Fruit fly (Drosophila melanogaster): ENCODE measurements around the gene bchs.

The bchs gene

dm6 chr2L:5944305-5945282, 37.6 kb downstream of the bchs start (continued):
- TF ChIP-seq pan (optimal IDR thresholded peaks at IDR 0.05) (no peak), pan (GFP tag; optimal IDR thresholded peaks at IDR 0.05 in 1 of 2, IDR thresholded peaks at IDR 0.05 in 1 of 2) (no peak), crol (GFP tag; IDR thresholded peaks at IDR 0.05) (peak; percentile 56; the same call in 1 of the 2 replicates), psq (GFP tag; optimal IDR thresholded peaks at IDR 0.05) (no peak), NC2α (GFP tag; optimal IDR thresholded peaks at IDR 0.05) (peak; percentile 50), Dek (tag; optimal IDR thresholded peaks at IDR 0.05) (no peak), CG8359 (GFP tag; optimal IDR thresholded peaks at IDR 0.05; ENCODE audit: borderline replicate concordance) (no peak), CG6654 (GFP tag; optimal IDR thresholded peaks at IDR 0.05) (no peak), CG33213 (GFP tag; optimal IDR thresholded peaks at IDR 0.05) (no peak), nerfin-2 (GFP tag; IDR thresholded peaks at IDR 0.05; ENCODE audit: partially characterized antibody) (no peak), shn (GFP tag; optimal IDR thresholded peaks at IDR 0.05) (peak; percentile 13), ham (GFP tag; IDR thresholded peaks at IDR 0.05) (no peak), lmd (GFP tag; IDR thresholded peaks at IDR 0.05) (0 out of 2 replicates have a peak, but pooled peaks have one; percentile 6), CG7357 (GFP tag; IDR thresholded peaks at IDR 0.05) (no peak), dan (GFP tag; IDR thresholded peaks at IDR 0.05) (no peak), wdn (GFP tag; IDR thresholded peaks at IDR 0.05) (no peak), gcm (GFP tag; optimal IDR thresholded peaks at IDR 0.05) (no peak), Atf6 (GFP tag; IDR thresholded peaks at IDR 0.05) (peak; percentile 45; the same call in 1 of the 2 replicates), pita (GFP tag; optimal IDR thresholded peaks at IDR 0.05) (no peak), chn (GFP tag; optimal IDR thresholded peaks at IDR 0.05) (peak; percentile 47), CG3407 (GFP tag; optimal IDR thresholded peaks at IDR 0.05) (no peak), CG13424 (tag; optimal IDR thresholded peaks at IDR 0.05) (no peak), HLH4C (GFP tag; IDR thresholded peaks at IDR 0.05; ENCODE audit: partially characterized antibody) (no peak), dmrt99B (tag; optimal IDR thresholded peaks at IDR 0.05) (no peak), CG12104 (GFP tag; optimal IDR thresholded peaks at IDR 0.05) (no peak), Hr51 (GFP tag; optimal IDR thresholded peaks at IDR 0.05) (no peak), run (tag; optimal IDR thresholded peaks at IDR 0.05) (no peak), Oli (tag; optimal IDR thresholded peaks at IDR 0.05) (no peak), Sin3A (optimal IDR thresholded peaks at IDR 0.05) (no peak), CG7839 (tag; optimal IDR thresholded peaks at IDR 0.05) (no peak), Hsf (GFP tag; optimal IDR thresholded peaks at IDR 0.05) (no peak), unpg (GFP tag; optimal IDR thresholded peaks at IDR 0.05) (no peak), Kr (GFP tag; optimal IDR thresholded peaks at IDR 0.05) (peak; percentile 7), pb (GFP tag; optimal IDR thresholded peaks at IDR 0.05) (no peak), CG9817 (tag; optimal IDR thresholded peaks at IDR 0.05) (no peak), mirr (GFP tag; optimal IDR thresholded peaks at IDR 0.05) (peak; percentile 78), CG6175 (GFP tag; IDR thresholded peaks at IDR 0.05) (no peak), CG17328 (GFP tag; IDR thresholded peaks at IDR 0.05) (no peak), CG8478 (optimal IDR thresholded peaks at IDR 0.05) (no peak), CrebB (tag; optimal IDR thresholded peaks at IDR 0.05) (no peak), CG8765 (GFP tag; IDR thresholded peaks at IDR 0.05) (no peak), so (GFP tag; IDR thresholded peaks at IDR 0.05) (peak; percentile 42; the same call in 1 of the 3 replicates), gt (GFP tag; IDR thresholded peaks at IDR 0.05) (no peak), D19A (tag; optimal IDR thresholded peaks at IDR 0.05) (no peak), zfh1 (GFP tag; IDR thresholded peaks at IDR 0.05) (0 out of 3 replicates have a peak, but pooled peaks have one; percentile 34), scrt (GFP tag; optimal IDR thresholded peaks at IDR 0.05) (no peak), Adf1 (GFP tag; IDR thresholded peaks at IDR 0.05) (no peak), exex (tag; optimal IDR thresholded peaks at IDR 0.05) (peak; percentile 96), CG7271 (tag; optimal IDR thresholded peaks at IDR 0.05) (no peak)
